Worm (Caenorhabditis elegans): ENCODE data around the gene ZK616.8.

ZK616.8 gene

DNA sequence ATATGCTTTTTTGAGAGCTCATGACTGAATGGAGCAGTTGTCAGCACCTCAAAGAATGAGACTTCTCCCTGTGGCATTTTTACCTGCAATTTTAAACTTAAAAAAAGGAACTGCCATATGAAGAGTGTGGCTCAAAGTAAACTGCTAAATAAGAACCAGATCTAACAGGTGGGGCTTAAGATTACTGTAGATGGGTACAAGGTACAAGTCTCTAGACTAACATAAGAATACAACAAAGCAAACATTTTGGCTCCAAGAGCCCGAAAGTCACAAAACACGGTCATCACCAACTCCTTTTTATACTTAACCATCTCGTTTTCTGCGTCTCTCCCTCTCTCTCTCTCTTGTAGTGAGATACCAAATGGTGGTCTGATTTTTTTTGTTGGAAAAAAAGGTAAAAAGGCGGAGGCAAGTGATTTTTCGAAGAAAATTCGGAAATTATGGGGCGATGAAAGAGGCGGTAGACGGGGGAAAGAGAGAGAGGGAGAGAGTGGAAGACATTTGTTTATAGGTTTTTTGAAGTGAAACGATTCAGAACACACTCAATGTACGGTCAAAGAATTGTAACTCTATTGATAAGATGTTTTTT lies 23.4 kb downstream of the ZK616.8 start, which contains the start of gene elo-6 (continued):
- TF ChIP-seq mep-1 (tag; optimal IDR thresholded peaks at IDR 0.05) (peak; percentile 40), Y116A8C.19 (tag; optimal IDR thresholded peaks at IDR 0.05; ENCODE audit: borderline replicate concordance) (no peak), zag-1 (tag; optimal IDR thresholded peaks at IDR 0.05) (no peak), C34B4.2 (tag; optimal IDR thresholded peaks at IDR 0.05) (no peak), ama-1 (optimal IDR thresholded peaks at IDR 0.05) (no peak), irx-1 (tag; optimal IDR thresholded peaks at IDR 0.05) (no peak), skn-1 (tag; optimal IDR thresholded peaks at IDR 0.05) (no peak), sup-37 (GFP tag; optimal IDR thresholded peaks at IDR 0.05) (no peak), tbx-2 (tag; optimal IDR thresholded peaks at IDR 0.05) (peak; percentile 1), swsn-7 (tag; optimal IDR thresholded peaks at IDR 0.05) (no peak)

DNA sequence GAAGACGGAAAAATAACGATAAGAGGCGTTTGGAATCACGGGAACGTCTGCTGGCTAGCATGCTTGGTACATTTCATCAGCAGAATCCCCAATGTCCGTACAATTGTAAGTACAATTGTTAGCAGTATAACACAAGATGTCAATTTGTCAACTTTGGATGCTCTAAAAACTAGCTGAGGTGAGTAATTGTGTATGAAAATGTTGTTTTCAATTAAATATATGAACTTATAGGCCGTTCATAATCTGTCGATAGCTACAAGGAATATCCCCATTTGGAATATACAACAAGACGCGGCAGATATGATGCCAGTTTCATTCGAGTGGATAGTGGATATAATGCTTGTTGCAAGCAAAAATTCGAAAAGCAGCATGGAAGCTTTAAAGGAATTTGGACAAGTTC lies 27.0 kb downstream of the ZK616.8 start, which contains the start of gene F41H10.12:
Gene F41H10.12 (plus strand): TSS at position 301 of the 400 bp plus-strand sequence.
- no peak for TF ChIP-seq ceh-8 (GFP tag; optimal IDR thresholded peaks at IDR 0.05)
- no peak for TF ChIP-seq dpl-1 (GFP tag; optimal IDR thresholded peaks at IDR 0.05)
- TF ChIP-seq C04F5.9 (tag; optimal IDR thresholded peaks at IDR 0.05): no peak
- no peak for TF ChIP-seq nhr-11 (tag; optimal IDR thresholded peaks at IDR 0.05)
- no peak for TF ChIP-seq tlp-1 (tag; optimal IDR thresholded peaks at IDR 0.05)
- TF ChIP-seq mep-1 (tag; optimal IDR thresholded peaks at IDR 0.05): no peak
- TF ChIP-seq lin-39 (tag; optimal IDR thresholded peaks at IDR 0.05): no peak
- TF ChIP-seq ama-1 (optimal IDR thresholded peaks at IDR 0.05): no peak
- no peak for TF ChIP-seq mdl-1 (tag; optimal IDR thresholded peaks at IDR 0.05)
- no peak for TF ChIP-seq zag-1 (tag; optimal IDR thresholded peaks at IDR 0.05)
- no peak for TF ChIP-seq ceh-90 (tag; optimal IDR thresholded peaks at IDR 0.05)
- no peak for TF ChIP-seq nhr-12 (tag; optimal IDR thresholded peaks at IDR 0.05)

DNA sequence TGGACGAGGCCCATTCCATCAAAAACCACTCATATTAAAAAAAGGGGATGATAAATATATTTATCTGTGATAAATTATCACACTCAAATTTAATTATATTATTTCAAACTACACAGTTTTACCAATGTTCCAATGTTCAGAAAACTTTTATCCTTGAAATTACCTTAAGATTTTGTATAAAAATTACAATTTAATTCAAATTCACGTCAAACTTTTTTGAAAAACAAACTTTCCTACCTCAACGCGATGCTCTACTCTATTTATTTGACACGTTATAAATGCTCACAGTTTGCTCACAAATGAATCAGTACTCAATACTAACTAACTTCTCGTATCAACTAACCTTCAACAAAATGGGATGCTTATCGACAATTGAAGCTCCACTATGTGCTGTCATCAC lies 29.4 kb downstream of the ZK616.8 start, which contains the start of gene F41H10.1:
Gene F41H10.1 (plus strand): TSS at position 301 of the 400 bp plus-strand sequence.
- TF ChIP-seq nhr-71 (tag; optimal IDR thresholded peaks at IDR 0.05): no peak
- TF ChIP-seq nhr-47 (tag; optimal IDR thresholded peaks at IDR 0.05): no peak
- TF ChIP-seq tbx-2 (tag; optimal IDR thresholded peaks at IDR 0.05): no peak
- no peak for TF ChIP-seq ama-1 (optimal IDR thresholded peaks at IDR 0.05)
- TF ChIP-seq lin-14 (GFP tag; optimal IDR thresholded peaks at IDR 0.05): no peak
- no peak for TF ChIP-seq fos-1 (tag; optimal IDR thresholded peaks at IDR 0.05)
- no peak for TF ChIP-seq C16A3.4 (tag; optimal IDR thresholded peaks at IDR 0.05)

DNA sequence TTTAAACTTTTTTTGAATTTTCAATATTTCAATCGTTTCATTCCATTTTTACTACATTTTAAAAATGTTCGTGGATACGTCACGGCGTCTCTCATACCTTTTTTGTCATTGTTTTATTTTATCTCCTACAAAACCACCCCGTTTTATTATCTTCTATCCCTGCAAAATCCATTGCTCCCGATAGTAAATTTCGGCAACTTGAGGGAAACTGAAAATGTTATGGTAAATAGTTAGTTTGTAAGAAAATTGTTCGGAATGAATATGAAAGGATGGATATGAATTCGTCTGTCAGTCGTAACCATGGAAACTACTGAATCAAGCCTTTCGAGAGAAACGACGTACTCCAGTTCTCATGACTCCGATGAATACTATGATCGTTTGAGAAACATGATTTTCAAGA lies 30.7 kb downstream of the ZK616.8 start, which contains the start of gene F41H10.2:
Gene F41H10.2 (plus strand): TSS at position 301 of the 400 bp plus-strand sequence.
- no peak for TF ChIP-seq nhr-77 (tag; optimal IDR thresholded peaks at IDR 0.05)
- no peak for TF ChIP-seq unc-86 (tag; optimal IDR thresholded peaks at IDR 0.05)
- no peak for TF ChIP-seq efl-1 (optimal IDR thresholded peaks at IDR 0.05)
- peak in 1 of 2 experiments; percentile 82 for TF ChIP-seq efl-1 (GFP tag; optimal IDR thresholded peaks at IDR 0.05 in 1 of 2)

DNA sequence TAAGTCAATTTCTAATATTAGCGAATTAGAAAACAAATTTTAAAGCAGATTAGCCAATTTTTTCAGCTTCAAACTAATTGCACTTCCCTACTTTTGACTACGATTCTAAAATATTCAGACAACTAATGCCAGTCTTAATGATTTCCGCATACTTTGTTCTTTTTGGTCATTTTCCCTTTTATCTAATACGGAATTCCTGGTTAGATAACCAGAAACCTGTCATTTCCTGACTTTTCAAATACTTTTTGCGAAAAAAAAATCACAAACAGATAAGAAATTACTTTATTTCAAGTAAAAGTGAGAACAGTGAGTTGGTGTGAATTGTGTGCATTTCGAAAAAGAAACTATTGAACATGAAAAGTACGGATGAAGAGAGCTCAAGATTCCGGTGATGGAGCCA lies 31.9 kb downstream of the ZK616.8 start:
- TF ChIP-seq nhr-19 (GFP tag; conservative IDR thresholded peaks at IDR 0.05) (no peak), elt-2 (tag; optimal IDR thresholded peaks at IDR 0.05) (peak; percentile 61)

DNA sequence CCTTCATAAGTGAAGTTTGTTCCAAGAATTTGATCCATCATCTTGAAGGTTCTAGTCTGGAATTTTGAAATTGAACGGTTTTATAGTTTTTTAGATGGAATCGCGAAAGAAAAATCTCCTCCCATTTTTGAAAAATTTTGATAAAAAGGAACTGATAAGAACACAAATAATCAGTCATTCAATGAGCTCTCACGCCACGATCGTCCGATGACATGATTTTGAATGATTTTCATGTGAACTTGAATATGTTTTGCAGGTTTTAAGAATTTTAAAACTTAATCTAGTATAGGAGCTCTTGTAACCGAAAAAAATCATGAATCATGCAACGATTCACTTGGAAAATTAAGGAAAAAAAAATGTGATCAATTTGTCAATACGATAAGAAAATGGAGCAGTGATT lies 34.9 kb downstream of the ZK616.8 start, which contains the start of gene elo-5:
Gene elo-5 (minus strand): TSS at position 56 of the 400 bp plus-strand sequence.
- TF ChIP-seq elt-2 (tag; optimal IDR thresholded peaks at IDR 0.05): peak; percentile 55
- TF ChIP-seq skn-1 (tag; optimal IDR thresholded peaks at IDR 0.05): no peak

DNA sequence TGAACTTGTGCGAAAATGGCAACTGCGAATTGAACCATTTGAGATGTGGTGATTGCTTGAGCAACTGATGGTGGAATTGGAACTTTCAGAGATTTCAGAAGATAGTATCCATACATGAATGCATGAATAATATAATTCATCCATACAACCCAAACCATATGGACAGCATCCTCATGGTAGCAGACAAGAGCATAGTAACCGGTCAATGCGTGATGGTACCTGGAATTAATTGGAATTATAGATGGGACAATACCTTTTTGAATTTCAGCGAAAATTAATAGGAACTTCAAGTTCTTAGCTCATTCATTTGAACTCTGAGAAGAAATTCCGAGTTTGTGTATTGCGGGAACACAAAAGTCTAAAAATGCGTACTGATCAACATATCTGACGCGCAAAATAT lies 37.0 kb downstream of the ZK616.8 start:
- no peak for TF ChIP-seq xbp-1 (tag; optimal IDR thresholded peaks at IDR 0.05)
- no peak for TF ChIP-seq zag-1 (tag; optimal IDR thresholded peaks at IDR 0.05)
- TF ChIP-seq tlp-1 (tag; optimal IDR thresholded peaks at IDR 0.05): no peak
- TF ChIP-seq unc-130 (tag; optimal IDR thresholded peaks at IDR 0.05): no peak
- no peak for TF ChIP-seq alr-1 (tag; optimal IDR thresholded peaks at IDR 0.05; ENCODE audit: borderline replicate concordance)
- no peak for TF ChIP-seq nhr-20 (tag; optimal IDR thresholded peaks at IDR 0.05)
- TF ChIP-seq egl-13 (tag; optimal IDR thresholded peaks at IDR 0.05): no peak
- no peak for TF ChIP-seq ces-1 (GFP tag; optimal IDR thresholded peaks at IDR 0.05)
- TF ChIP-seq isw-1 (GFP tag; IDR thresholded peaks at IDR 0.05): no peak
- TF ChIP-seq fkh-4 (tag; optimal IDR thresholded peaks at IDR 0.05; ENCODE audit: borderline replicate concordance): no peak
- TF ChIP-seq nhr-84 (tag; optimal IDR thresholded peaks at IDR 0.05): no peak
